Worm (Caenorhabditis elegans) whole organism, early embryonic: ENCODE results near the gene F58A3.4.

ENCODE experiments used
- aly-1 ChIP-seq: sonication (generic microtip); optimal IDR thresholded peaks from 2 replicates; lab custom pipeline; 2016; ENCODE audit warnings: missing genetic modification characterization, missing compliant biosample characterization
- ama-1 ChIP-seq: fragments of 150-350 bp; optimal IDR thresholded peaks from 2 replicates; lab custom pipeline; 2014
- ceh-13 ChIP-seq: fragments of 200-800 bp; sonication (Bioruptor generic); optimal IDR thresholded peaks from 2 replicates; lab custom pipeline; 2018; ENCODE audit warnings: mild to moderate bottlenecking, missing genetic modification characterization, missing compliant biosample characterization
- ets-7 ChIP-seq: sonication (generic microtip); optimal IDR thresholded peaks from 2 replicates; lab custom pipeline; 2016; ENCODE audit warnings: missing genotype, missing genetic modification characterization, missing compliant biosample characterization
- flt-1 ChIP-seq: fragments of 200-800 bp; sonication (Bioruptor generic); IDR thresholded peaks from 2 replicates; pipeline ENCODE4 v1.3.6; 2022; ENCODE audit warnings: missing genetic modification characterization, missing compliant biosample characterization
- hmbx-1 ChIP-seq: sonication (generic microtip); optimal IDR thresholded peaks from 2 replicates; lab custom pipeline; 2016; ENCODE audit warnings: mild to moderate bottlenecking, missing genetic modification characterization, missing compliant biosample characterization
- hmg-4 ChIP-seq: fragments of 200-800 bp; sonication (Bioruptor generic); optimal IDR thresholded peaks from 2 replicates; lab custom pipeline; 2018; ENCODE audit warnings: mild to moderate bottlenecking, missing genetic modification characterization, missing compliant biosample characterization
- pes-1 ChIP-seq: fragments of 200-800 bp; sonication (Bioruptor generic); IDR thresholded peaks from 2 replicates; pipeline ENCODE4 v1.3.6; 2022; ENCODE audit warnings: missing genetic modification reagents, missing genetic modification characterization, missing compliant biosample characterization
- scrt-1 ChIP-seq: fragments of 200-800 bp; sonication (Bioruptor generic); IDR thresholded peaks from 2 replicates; pipeline ENCODE4 v1.3.6; 2022; ENCODE audit warnings: missing genetic modification characterization, missing compliant biosample characterization
- tbx-37 ChIP-seq: fragments of 200-800 bp; sonication (Bioruptor generic); conservative IDR thresholded peaks from 2 replicates; pipeline ENCODE4 v1.3.6; 2022; ENCODE audit warnings: missing genetic modification reagents, missing genetic modification characterization, missing compliant biosample characterization

ce11 chrX:10963453-10964046, 46.9 kb downstream of the F58A3.4 start, which contains the start of gene nas-10:
- TF ChIP-seq hmg-4 (peak; percentile 88), ama-1 (no peak), ets-7 (tag; lab: Kevin White, UChicago) (peak; percentile 79), ceh-13 (GFP tag; lab: Kevin White, UChicago) (peak; percentile 79), flt-1 (peak; percentile 89; the same call in 1 of the 2 replicates), tbx-37 (GFP tag; lab: Robert Waterston, UW) (peak; percentile 92), hmbx-1 (tag; lab: Kevin White, UChicago) (peak; percentile 45), aly-1 (tag; lab: Kevin White, UChicago) (peak; percentile 78), pes-1 (no peak), scrt-1 (peak; percentile 91)
